Worm (Caenorhabditis elegans): ENCODE measurements around the gene Y25C1A.13.
"Not testable (repeated sequence)": the region's sequence is repeated elsewhere in the genome, so short reads cannot be mapped to it uniquely, and the experiment has no call there.

The Y25C1A.13 gene

ce11 chrII:3145842-3146241 is 34.8 kb upstream of the Y25C1A.13 start, which contains the start of gene T10D4.15:
Gene T10D4.15, plus strand, starts transcription at chrII:3146142.
- TF ChIP-seq xbp-1 (tag; optimal IDR thresholded peaks at IDR 0.05) (no peak), blmp-1 (tag; optimal IDR thresholded peaks at IDR 0.05) (no peak), nhr-84 (tag; optimal IDR thresholded peaks at IDR 0.05) (no peak), C16A3.4 (tag; optimal IDR thresholded peaks at IDR 0.05) (no peak), pax-3 (tag; optimal IDR thresholded peaks at IDR 0.05) (no peak), skn-1 (tag; optimal IDR thresholded peaks at IDR 0.05) (no peak), snu-23 (GFP tag; optimal IDR thresholded peaks at IDR 0.05) (no peak), elt-3 (tag; optimal IDR thresholded peaks at IDR 0.05) (no peak), lin-14 (GFP tag; optimal IDR thresholded peaks at IDR 0.05) (no peak), nhr-12 (tag; optimal IDR thresholded peaks at IDR 0.05) (no peak), swsn-7 (tag; optimal IDR thresholded peaks at IDR 0.05) (no peak), elt-2 (tag; optimal IDR thresholded peaks at IDR 0.05) (no peak), sox-4 (tag; optimal IDR thresholded peaks at IDR 0.05) (no peak), fkh-10 (GFP tag; optimal IDR thresholded peaks at IDR 0.05) (no peak), nhr-77 (tag; optimal IDR thresholded peaks at IDR 0.05) (no peak), hlh-4 (tag; optimal IDR thresholded peaks at IDR 0.05) (no peak), lir-3 (tag; optimal IDR thresholded peaks at IDR 0.05; ENCODE audit: poor library complexity) (no peak), egl-27 (tag; optimal IDR thresholded peaks at IDR 0.05) (no peak)

DNA sequence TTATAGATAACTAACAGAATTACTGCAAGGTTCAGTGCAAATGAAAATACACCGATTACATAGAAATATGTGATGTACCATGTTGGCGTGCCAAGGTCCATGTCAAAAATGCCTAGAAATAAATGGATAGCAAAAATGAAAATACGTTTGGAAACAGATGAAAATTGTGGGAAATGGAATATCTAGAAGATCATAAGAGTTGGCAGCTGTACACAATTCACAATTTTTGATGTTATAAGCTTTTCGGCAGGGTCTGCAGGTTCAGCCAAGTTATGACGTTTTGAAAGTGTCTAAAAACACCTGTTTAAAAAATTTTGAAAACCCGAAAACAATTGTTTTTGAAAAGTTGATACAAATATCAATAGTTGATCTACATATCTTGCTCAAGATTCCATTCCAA is 33.5 kb upstream of the Y25C1A.13 start, which contains the start of gene sri-43:
TSS of gene sri-43 (minus strand) at position 101 of the 400 bp plus-strand sequence.
- TF ChIP-seq lin-13 (GFP tag; optimal IDR thresholded peaks at IDR 0.05); ets-5 (GFP tag; IDR thresholded peaks at IDR 0.05); rnt-1 (tag; optimal IDR thresholded peaks at IDR 0.05): not testable (repeated sequence)

DNA sequence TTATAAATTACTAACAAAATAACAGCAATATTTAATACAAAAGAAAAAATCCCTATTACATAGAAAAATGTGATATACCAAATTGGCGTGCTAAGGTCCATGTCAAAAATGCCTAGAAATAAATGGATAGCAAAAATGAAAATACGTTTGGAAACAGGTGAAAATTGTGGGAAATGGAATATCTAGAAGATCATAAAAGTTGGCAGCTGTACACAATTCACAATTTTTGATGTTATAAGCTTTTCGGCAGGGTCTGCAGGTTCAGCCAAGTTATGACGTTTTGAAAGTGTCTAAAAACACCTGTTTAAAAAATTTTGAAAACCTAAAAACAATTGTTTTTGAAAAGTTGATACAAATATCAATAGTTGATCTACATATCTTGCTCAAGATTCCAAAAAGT is 31.8 kb upstream of the Y25C1A.13 start, which contains the start of gene sri-42:
TSS of gene sri-42 (minus strand) at position 101 of the 400 bp plus-strand sequence.
- not testable (repeated sequence) for TF ChIP-seq mab-9 (GFP tag; IDR thresholded peaks at IDR 0.05); nhr-11 (tag; optimal IDR thresholded peaks at IDR 0.05); snpc-4 (tag; optimal IDR thresholded peaks at IDR 0.05)

DNA sequence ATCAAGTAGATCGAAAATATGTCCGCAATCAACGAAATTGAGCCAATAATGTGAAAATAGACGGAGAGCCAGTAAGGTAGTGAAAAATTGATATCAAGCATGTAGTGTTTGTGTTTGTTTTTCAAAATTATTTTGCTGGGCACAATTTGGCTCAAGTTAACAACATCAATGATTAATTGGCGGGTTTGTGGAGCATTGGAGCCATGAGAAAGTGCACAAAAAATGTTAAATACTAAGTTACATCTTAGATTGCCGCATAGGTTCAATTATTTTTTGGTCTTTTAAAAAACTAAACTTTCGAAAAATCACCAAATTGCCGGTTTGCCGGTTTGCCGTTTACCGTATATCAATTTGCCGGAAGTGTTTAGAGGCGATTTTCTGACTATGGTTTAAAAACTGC is 26.8 kb upstream of the Y25C1A.13 start, which contains the start of gene sri-54:
TSS of gene sri-54 (minus strand) at position 101 of the 400 bp plus-strand sequence.
- TF ChIP-seq unc-86 (tag; optimal IDR thresholded peaks at IDR 0.05) (no peak), nhr-11 (tag; optimal IDR thresholded peaks at IDR 0.05) (no peak), lsy-2 (tag; optimal IDR thresholded peaks at IDR 0.05) (no peak), elt-3 (tag; optimal IDR thresholded peaks at IDR 0.05) (no peak), rnt-1 (tag; optimal IDR thresholded peaks at IDR 0.05) (no peak)

DNA sequence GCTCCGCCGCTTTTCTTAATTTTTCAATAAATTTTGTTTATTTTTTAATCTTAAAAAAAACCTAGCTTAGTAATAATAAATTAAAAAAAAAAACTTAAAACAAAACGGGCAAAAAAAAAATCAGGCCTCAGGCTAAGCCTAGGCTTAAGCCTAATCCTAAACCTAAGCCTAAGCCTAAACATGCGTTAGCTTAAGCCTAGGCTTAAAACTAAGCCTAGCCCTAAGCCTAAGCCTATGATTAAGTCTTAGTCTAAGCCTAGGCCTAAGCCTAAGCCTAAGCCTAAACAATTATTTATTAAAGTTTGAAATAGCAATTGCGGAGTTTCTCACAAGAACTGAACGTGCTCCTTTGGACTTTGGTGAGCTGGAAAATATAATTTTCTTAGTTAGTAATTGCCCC is 24.2 kb upstream of the Y25C1A.13 start:
- no peak for TF ChIP-seq unc-86 (tag; optimal IDR thresholded peaks at IDR 0.05)
- TF ChIP-seq lsy-2 (tag; optimal IDR thresholded peaks at IDR 0.05), result no peak
- no peak for TF ChIP-seq lin-35 (GFP tag; optimal IDR thresholded peaks at IDR 0.05)
- no peak for TF ChIP-seq lir-3 (tag; optimal IDR thresholded peaks at IDR 0.05; ENCODE audit: poor library complexity)
- no peak for TF ChIP-seq ceh-88 (GFP tag; IDR thresholded peaks at IDR 0.05)

DNA sequence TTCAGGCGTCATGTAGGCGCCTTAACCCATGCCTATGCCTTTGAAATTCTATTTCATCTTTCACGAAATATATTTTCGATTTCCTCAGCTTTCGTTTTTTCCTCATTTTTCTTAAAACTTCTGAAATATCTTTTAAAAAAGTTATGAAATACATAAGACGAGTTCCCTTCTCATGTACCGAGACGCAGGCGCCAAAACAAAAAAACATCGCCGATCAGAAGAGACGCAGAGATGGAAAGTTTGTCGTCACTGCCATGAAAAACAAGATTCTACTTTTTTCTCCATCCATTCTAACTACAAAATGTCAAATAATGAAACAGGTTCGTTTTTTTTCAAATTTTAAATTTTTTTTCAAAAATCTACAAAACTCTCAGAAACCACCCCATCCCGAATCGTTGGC is 18.0 kb upstream of the Y25C1A.13 start, which contains the start of gene chil-24:
TSS of gene chil-24 (plus strand) at position 156 of the 400 bp plus-strand sequence.
- TF ChIP-seq lsy-2 (tag; optimal IDR thresholded peaks at IDR 0.05), result peak in 1 of 2 experiments; percentile 36
- peak; percentile 56 to 68 for TF ChIP-seq efl-1 (optimal IDR thresholded peaks at IDR 0.05)
- TF ChIP-seq efl-1 (GFP tag; optimal IDR thresholded peaks at IDR 0.05 in 1 of 2), result peak; percentile 14 to 92
- peak; percentile 53 for TF ChIP-seq nhr-20 (tag; optimal IDR thresholded peaks at IDR 0.05)
- peak; percentile 5 for TF ChIP-seq swsn-7 (tag; optimal IDR thresholded peaks at IDR 0.05)
- TF ChIP-seq sox-4 (tag; optimal IDR thresholded peaks at IDR 0.05), result no peak
- peak; percentile 21 for TF ChIP-seq blmp-1 (tag; optimal IDR thresholded peaks at IDR 0.05)
- peak; percentile 12 for TF ChIP-seq hpl-2 (GFP tag; optimal IDR thresholded peaks at IDR 0.05)
- TF ChIP-seq lin-35 (GFP tag; optimal IDR thresholded peaks at IDR 0.05), result peak in 1 of 2 experiments; percentile 59
- peak in 2 of 3 experiments; percentile 9 to 11 for TF ChIP-seq dpl-1 (GFP tag; optimal IDR thresholded peaks at IDR 0.05)
- TF ChIP-seq C04F5.9 (tag; optimal IDR thresholded peaks at IDR 0.05), result no peak
- TF ChIP-seq efl-3 (GFP tag; optimal IDR thresholded peaks at IDR 0.05), result no peak
- TF ChIP-seq snpc-4 (tag; optimal IDR thresholded peaks at IDR 0.05), result peak; percentile 16
- peak; percentile 61 for TF ChIP-seq rnt-1 (tag; optimal IDR thresholded peaks at IDR 0.05)
- TF ChIP-seq skn-1 (tag; optimal IDR thresholded peaks at IDR 0.05), result peak; percentile 45
- TF ChIP-seq nhr-85 (tag), result peak; percentile 77
- TF ChIP-seq F16B12.6 (tag; optimal IDR thresholded peaks at IDR 0.05), result peak; percentile 13
- TF ChIP-seq lin-13 (GFP tag; optimal IDR thresholded peaks at IDR 0.05), result no peak
- TF ChIP-seq unc-130 (tag; optimal IDR thresholded peaks at IDR 0.05), result no peak
- peak; percentile 44 for TF ChIP-seq snu-23 (GFP tag; optimal IDR thresholded peaks at IDR 0.05)
- no peak for TF ChIP-seq lin-14 (GFP tag; optimal IDR thresholded peaks at IDR 0.05)
- no peak for TF ChIP-seq hlh-4 (tag; optimal IDR thresholded peaks at IDR 0.05)
- TF ChIP-seq mab-9 (GFP tag; IDR thresholded peaks at IDR 0.05), result no peak
- TF ChIP-seq jun-1 (tag; optimal IDR thresholded peaks at IDR 0.05), result no peak
- peak in 1 of 2 experiments; percentile 16 for TF ChIP-seq mdl-1 (tag; optimal IDR thresholded peaks at IDR 0.05)
- TF ChIP-seq mep-1 (tag; optimal IDR thresholded peaks at IDR 0.05), result peak; percentile 33

Measured in whole organism, L1 larva.